Worm (Caenorhabditis elegans) whole organism, mixed stage, embryonic: ENCODE measurements around the gene ubc-24.

ENCODE experiments used
- blmp-1 ChIP-seq: fragments of 150-350 bp; optimal IDR thresholded peaks from 2 replicates; lab custom pipeline; 2014; ENCODE audit warnings: missing biosample characterization, missing genetic modification characterization
- hlh-1 ChIP-seq: fragments of 150-350 bp; optimal IDR thresholded peaks from 2 replicates; lab custom pipeline; 2014; ENCODE audit warnings: missing biosample characterization, missing genetic modification reagents, missing genetic modification characterization
- lin-13 ChIP-seq: fragments of 150-350 bp; optimal IDR thresholded peaks from 2 replicates; lab custom pipeline; 2014; ENCODE audit warnings: missing biosample characterization, missing genetic modification characterization
- nhr-76 ChIP-seq: sonication (generic microtip); optimal IDR thresholded peaks from 2 replicates; lab custom pipeline; 2017; ENCODE audit warnings: missing biosample characterization, missing genetic modification characterization
- pha-4 ChIP-seq: fragments of 150-350 bp; optimal IDR thresholded peaks from 2 replicates; lab custom pipeline; 2018; ENCODE audit warnings: missing biosample characterization, missing genetic modification reagents, missing genetic modification characterization
- snpc-4 ChIP-seq: fragments of 150-350 bp; optimal IDR thresholded peaks from 2 replicates; lab custom pipeline; 2014; ENCODE audit warnings: missing biosample characterization, missing genetic modification characterization
- unc-39 ChIP-seq: fragments of 150-350 bp; optimal IDR thresholded peaks from 2 replicates; lab custom pipeline; 2014; ENCODE audit warnings: missing biosample characterization, missing genetic modification characterization

DNA sequence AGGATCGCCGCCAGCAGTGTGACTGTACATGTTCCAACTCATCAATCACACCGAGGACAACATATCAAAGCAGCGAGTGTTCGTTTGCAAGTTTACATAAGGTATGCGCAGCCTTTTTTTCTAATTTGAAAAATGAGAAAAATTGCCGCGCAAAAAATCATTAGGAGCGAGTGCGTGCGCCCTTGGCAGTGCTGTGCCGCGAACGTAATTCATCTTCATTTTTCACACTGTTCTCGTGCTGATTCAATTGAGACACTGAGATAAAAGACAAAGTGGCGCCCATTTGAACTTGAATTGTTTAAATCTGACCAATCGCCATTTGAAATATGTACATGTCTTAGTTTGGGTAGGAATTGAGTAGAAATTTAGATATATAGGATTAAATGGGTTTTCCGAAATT, 4.1 kb downstream of the ubc-24 start:
- no peak for TF ChIP-seq hlh-1
- no peak for TF ChIP-seq nhr-76 (tag; lab: Kevin White, UChicago)
- TF ChIP-seq lin-13: no peak
- no peak for TF ChIP-seq pha-4
- TF ChIP-seq snpc-4 (tag; lab: Kevin White, UChicago): no peak
- TF ChIP-seq unc-39 (tag; lab: Kevin White, UChicago): no peak
- no peak for TF ChIP-seq blmp-1 (tag; lab: Kevin White, UChicago)
